Worm (Caenorhabditis elegans) whole organism, L3 larva: Measurements from ENCODE around the gene ceh-30.

Experiments
- R02D3.7 ChIP-seq: fragments of 150-350 bp; optimal IDR thresholded peaks from 2 replicates; lab custom pipeline; 2014; ENCODE audit warnings: missing biosample characterization, missing genetic modification characterization
- ama-1 ChIP-seq: fragments of 150-350 bp; optimal IDR thresholded peaks from 2 replicates; lab custom pipeline; 2018
- mdl-1 ChIP-seq: fragments of 150-350 bp; optimal IDR thresholded peaks from 2 replicates; lab custom pipeline; 2014; ENCODE audit warnings: missing biosample characterization, missing genetic modification characterization
- snpc-4 ChIP-seq: fragments of 150-350 bp; optimal IDR thresholded peaks from 2 replicates; lab custom pipeline; 2014; ENCODE audit warnings: missing biosample characterization, missing genetic modification characterization
- unc-39 ChIP-seq: sonication (generic microtip); optimal IDR thresholded peaks from 4 replicates; lab custom pipeline; 2017; ENCODE audit warnings: missing biosample characterization, missing genetic modification characterization
- unc-62 ChIP-seq: fragments of 150-350 bp; sonication (generic microtip); optimal IDR thresholded peaks from 4 replicates; lab custom pipeline; 2014; ENCODE audit warnings: missing biosample characterization, missing genetic modification reagents, missing genetic modification characterization

ce11 chrX:3034203-3034602 is 29.2 kb upstream of the ceh-30 start, which contains the start of gene M02F4.2:
- TF ChIP-seq R02D3.7 (tag; lab: Kevin White, UChicago), result no peak
- TF ChIP-seq unc-62 (GFP tag; lab: Kevin White, UChicago), result no peak
- no peak for TF ChIP-seq snpc-4 (tag; lab: Kevin White, UChicago)
- no peak for TF ChIP-seq mdl-1 (tag; lab: Kevin White, UChicago)
- no peak for TF ChIP-seq ama-1 (lab: Kevin White, UChicago)
- no peak for TF ChIP-seq unc-39 (tag; lab: Kevin White, UChicago)
